Fruit fly (Drosophila melanogaster): ENCODE results near the gene PolE1.

Gene PolE1

dm6 chr3R:23335577-23335976 is 12.4 kb upstream of the PolE1 start (continued):
- TF ChIP-seq Eip74EF (GFP tag; optimal IDR thresholded peaks at IDR 0.05) (peak in 1 of 2 experiments; percentile 60), wor (GFP tag; IDR thresholded peaks at IDR 0.05) (no peak), CG15696 (tag; optimal IDR thresholded peaks at IDR 0.05) (peak; percentile 27), Hmr (GFP tag; optimal IDR thresholded peaks at IDR 0.05) (peak; percentile 93), CG3065 (GFP tag; optimal IDR thresholded peaks at IDR 0.05) (no peak), ab (GFP tag; optimal IDR thresholded peaks at IDR 0.05) (no peak), gcm2 (GFP tag; optimal IDR thresholded peaks at IDR 0.05) (no peak), ash1 (GFP tag; optimal IDR thresholded peaks at IDR 0.05) (no peak), Hr51 (GFP tag; optimal IDR thresholded peaks at IDR 0.05) (peak in 1 of 2 experiments; percentile 82), ftz-f1 (GFP tag; optimal IDR thresholded peaks at IDR 0.05) (no peak), CG34224 (GFP tag; IDR thresholded peaks at IDR 0.05; ENCODE audit: partially characterized antibody) (no peak), Rfx (GFP tag; IDR thresholded peaks at IDR 0.05) (peak; percentile 82), CG30020 (tag; optimal IDR thresholded peaks at IDR 0.05) (no peak), Dad (GFP tag; optimal IDR thresholded peaks at IDR 0.05) (no peak), az2 (GFP tag; optimal IDR thresholded peaks at IDR 0.05) (peak; percentile 54), nmo (GFP tag; optimal IDR thresholded peaks at IDR 0.05) (peak; percentile 80), otp (GFP tag; IDR thresholded peaks at IDR 0.05) (0 out of 3 replicates have a peak, but pooled peaks have one; percentile 28), E2f2 (GFP tag; IDR thresholded peaks at IDR 0.05) (peak; percentile 45; the same call in 1 of the 2 replicates), E2f1 (GFP tag; IDR thresholded peaks at IDR 0.05) (peak; percentile 48; the same call in 1 of the 2 replicates), Nf-YC (tag; optimal IDR thresholded peaks at IDR 0.05) (peak; percentile 64), CG8281 (tag; optimal IDR thresholded peaks at IDR 0.05) (peak; percentile 37), usp (GFP tag; optimal IDR thresholded peaks at IDR 0.05) (no peak), CG4707 (GFP tag; optimal IDR thresholded peaks at IDR 0.05) (no peak), Atf3 (GFP tag; optimal IDR thresholded peaks at IDR 0.05) (no peak), Ptx1 (GFP tag; IDR thresholded peaks at IDR 0.05) (peak; percentile 47), CG1647 (GFP tag; optimal IDR thresholded peaks at IDR 0.05) (no peak), ssp (GFP tag; IDR thresholded peaks at IDR 0.05) (no peak), nom (GFP tag; optimal IDR thresholded peaks at IDR 0.05) (peak; percentile 96), unpg (GFP tag; optimal IDR thresholded peaks at IDR 0.05) (peak; percentile 79), Blimp-1 (GFP tag; optimal IDR thresholded peaks at IDR 0.05) (peak; percentile 70), Fer2 (tag; optimal IDR thresholded peaks at IDR 0.05) (peak; percentile 71), CG7556 (GFP tag; optimal IDR thresholded peaks at IDR 0.05) (peak; percentile 86), CG14710 (tag; optimal IDR thresholded peaks at IDR 0.05) (peak; percentile 51), Poxn (GFP tag; IDR thresholded peaks at IDR 0.05) (peak; percentile 49; the same call in 1 of the 2 replicates), CG10366 (GFP tag; IDR thresholded peaks at IDR 0.05) (peak; percentile 40; the same call in 1 of the 2 replicates), stwl (tag; optimal IDR thresholded peaks at IDR 0.05) (no peak), CG13296 (GFP tag; optimal IDR thresholded peaks at IDR 0.05) (peak; percentile 90), Lim3 (GFP tag; IDR thresholded peaks at IDR 0.05) (no peak), psq (GFP tag; optimal IDR thresholded peaks at IDR 0.05) (peak; percentile 32), cad (GFP tag; optimal IDR thresholded peaks at IDR 0.05) (no peak), zfh2 (GFP tag; optimal IDR thresholded peaks at IDR 0.05) (peak; percentile 16), Xrp1 (GFP tag; IDR thresholded peaks at IDR 0.05) (peak; percentile 61; the same call in 1 of the 2 replicates), Side (GFP tag; optimal IDR thresholded peaks at IDR 0.05) (no peak), NfI (GFP tag; optimal IDR thresholded peaks at IDR 0.05) (peak; percentile 85), emc (GFP tag; optimal IDR thresholded peaks at IDR 0.05) (no peak), Ets97D (GFP tag; optimal IDR thresholded peaks at IDR 0.05) (no peak), Neu2 (GFP tag; optimal IDR thresholded peaks at IDR 0.05; ENCODE audit: borderline replicate concordance) (no peak), Sox100B (GFP tag; optimal IDR thresholded peaks at IDR 0.05) (peak; percentile 79), CG11504 (tag; optimal IDR thresholded peaks at IDR 0.05) (peak; percentile 85), Hr39 (optimal IDR thresholded peaks at IDR 0.05) (no peak), ewg (GFP tag; optimal IDR thresholded peaks at IDR 0.05) (peak; percentile 20), CTCF (GFP tag; optimal IDR thresholded peaks at IDR 0.05) (no peak)
